In the genomic region with DNA sequence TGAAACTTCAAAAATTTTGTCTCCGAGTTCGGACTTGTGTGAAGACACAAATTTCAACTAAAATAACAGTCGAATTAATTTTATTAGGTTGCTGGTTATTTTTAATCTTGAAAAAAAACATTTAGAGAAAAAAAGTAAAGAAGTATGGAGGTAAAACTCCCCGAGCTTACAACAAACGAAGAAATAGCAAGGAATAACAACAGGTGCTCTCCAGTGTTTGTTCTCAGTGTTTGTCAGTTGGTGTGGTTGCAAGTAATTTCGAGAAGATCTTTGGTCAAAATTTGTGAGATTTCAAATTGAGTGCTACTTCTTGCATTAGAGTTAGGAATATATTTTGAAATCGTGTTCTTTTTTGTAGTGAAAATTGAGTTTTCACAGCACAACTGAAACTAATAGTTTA, we compare ENCODE assay signal across 2 worm cellular contexts.
A peak's percentile ranks its signal among the peaks of the same experiment; 100 is the strongest.
TF ChIP-seq lines count a peak whose summit lies in the region.

No protein-coding gene starts in this region.

TF ChIP-seq in whole organism, L1 larva, 84 proteins besides CTCF, POLR2A, EP300 and RAD21:
- TF ChIP-seq hlh-4 (tag; optimal IDR thresholded peaks at IDR 0.05; lab: Kevin White, UChicago): no peak
- TF ChIP-seq ceh-8 (GFP tag; optimal IDR thresholded peaks at IDR 0.05; lab: Kevin White, UChicago): no peak
- peak; percentile 2 for TF ChIP-seq skn-1 (tag; optimal IDR thresholded peaks at IDR 0.05; lab: Kevin White, UChicago)

TF ChIP-seq in whole organism, mixed stage, embryonic, 35 proteins besides CTCF, POLR2A, EP300 and RAD21:
- TF ChIP-seq hlh-1 (tag; optimal IDR thresholded peaks at IDR 0.05; lab: Kevin White, UChicago) (peak; percentile 92), unc-62 (GFP tag; optimal IDR thresholded peaks at IDR 0.05; lab: Kevin White, UChicago) (no peak), M03D4.4 (tag; optimal IDR thresholded peaks at IDR 0.05; lab: Kevin White, UChicago) (no peak), cnd-1 (tag; optimal IDR thresholded peaks at IDR 0.05; lab: Kevin White, UChicago) (no peak), lin-32 (GFP tag; optimal IDR thresholded peaks at IDR 0.05; lab: Kevin White, UChicago) (no peak), mep-1 (tag; optimal IDR thresholded peaks at IDR 0.05; lab: Kevin White, UChicago) (no peak), snpc-4 (tag; optimal IDR thresholded peaks at IDR 0.05; lab: Kevin White, UChicago) (no peak), nhr-2 (tag; optimal IDR thresholded peaks at IDR 0.05; lab: Kevin White, UChicago) (no peak), tbx-8 (GFP tag; optimal IDR thresholded peaks at IDR 0.05; lab: Kevin White, UChicago) (no peak)
